Worm (Caenorhabditis elegans) whole organism, young adult: ENCODE measurements around the gene F25B4.8.

Source experiments
- B0019.2 ChIP-seq: fragments of 200-800 bp; sonication (Bioruptor generic); conservative IDR thresholded peaks from 2 replicates; pipeline ENCODE4 v1.3.6; 2022; ENCODE audit warnings: missing genetic modification reagents, missing genetic modification characterization, missing compliant biosample characterization
- B0261.1 ChIP-seq: sonication (generic microtip); optimal IDR thresholded peaks from 2 replicates; lab custom pipeline; 2016; ENCODE audit warnings: mild to moderate bottlenecking, missing genetic modification characterization, moderate library complexity, missing compliant biosample characterization
- D2030.7 ChIP-seq: fragments of 200-800 bp; sonication (Bioruptor generic); IDR thresholded peaks from 2 replicates; pipeline ENCODE4 v1.3.6; 2022; ENCODE audit warnings: missing genetic modification reagents, missing genetic modification characterization, missing compliant biosample characterization
- F23B12.7 ChIP-seq: sonication (generic microtip); optimal IDR thresholded peaks from 2 replicates; lab custom pipeline; 2017; ENCODE audit warnings: missing genetic modification characterization, mild to moderate bottlenecking, missing compliant biosample characterization, antibody characterized with exemption, moderate library complexity; ENCODE audit not compliant: insufficient read depth
- F49E8.2 ChIP-seq: sonication (generic microtip); optimal IDR thresholded peaks from 3 replicates; lab custom pipeline; 2017; ENCODE audit warnings: missing genetic modification characterization, mild to moderate bottlenecking, missing compliant biosample characterization, antibody characterized with exemption, moderate library complexity; ENCODE audit not compliant: insufficient read depth
- F55B11.4 ChIP-seq: sonication (generic microtip); optimal IDR thresholded peaks from 2 replicates; lab custom pipeline; 2016; ENCODE audit warnings: missing compliant biosample characterization, missing genetic modification characterization, borderline replicate concordance; ENCODE audit not compliant: insufficient read depth
- F57A8.1 ChIP-seq: fragments of 200-800 bp; sonication (Bioruptor generic); optimal IDR thresholded peaks from 2 replicates; lab custom pipeline; 2018; ENCODE audit warnings: mild to moderate bottlenecking, missing genetic modification characterization, moderate library complexity, missing compliant biosample characterization
- F57C9.4 ChIP-seq: sonication (generic microtip); optimal IDR thresholded peaks from 2 replicates; lab custom pipeline; 2017; ENCODE audit warnings: mild to moderate bottlenecking, missing genetic modification characterization, missing compliant biosample characterization
- K11D2.4 ChIP-seq: fragments of 200-800 bp; sonication (Bioruptor generic); IDR thresholded peaks from 2 replicates; pipeline ENCODE4 v1.3.6; 2022; ENCODE audit warnings: missing genetic modification reagents, missing genetic modification characterization, missing compliant biosample characterization
- K12H6.12 ChIP-seq: fragments of 200-800 bp; sonication (Bioruptor generic); optimal IDR thresholded peaks from 2 replicates; lab custom pipeline; 2018; ENCODE audit warnings: mild to moderate bottlenecking, missing genetic modification characterization, missing compliant biosample characterization
- Y53F4B.3 ChIP-seq: fragments of 200-800 bp; sonication (Bioruptor generic); IDR thresholded peaks from 2 replicates; pipeline ENCODE4 v1.3.6; 2022; ENCODE audit warnings: missing genetic modification reagents, missing genetic modification characterization, missing compliant biosample characterization
- Y53G8AR.9 ChIP-seq: fragments of 200-800 bp; sonication (Bioruptor generic); conservative IDR thresholded peaks from 2 replicates; pipeline ENCODE4 v1.3.6; 2022; ENCODE audit warnings: missing genetic modification reagents, missing genetic modification characterization, missing compliant biosample characterization
- ZK185.1 ChIP-seq: sonication (generic microtip); optimal IDR thresholded peaks from 2 replicates; lab custom pipeline; 2016; ENCODE audit warnings: mild to moderate bottlenecking, missing genetic modification characterization, missing compliant biosample characterization; ENCODE audit not compliant: poor library complexity, severe bottlenecking
- ama-1 ChIP-seq, 3 experiments: fragments of 150-350 bp in 1 of 3; sonication (generic microtip) in 2 of 3; optimal IDR thresholded peaks; 2 replicates each; lab custom pipeline; 2014 to 2018; ENCODE audit warnings: missing biosample characterization in 2 of 3, missing genetic modification characterization in 2 of 3, missing genetic modification reagents in 2 of 3
- aptf-2 ChIP-seq: fragments of 200-800 bp; sonication (Bioruptor generic); conservative IDR thresholded peaks from 2 replicates; pipeline ENCODE4 v1.3.6; 2022; ENCODE audit warnings: missing genetic modification reagents, missing genetic modification characterization, missing compliant biosample characterization
- bed-2 ChIP-seq: fragments of 200-800 bp; sonication (Bioruptor generic); IDR thresholded peaks from 2 replicates; pipeline ENCODE4 v1.3.6; 2022; ENCODE audit warnings: missing genetic modification reagents, missing genetic modification characterization, missing compliant biosample characterization
- ccch-3 ChIP-seq: fragments of 200-800 bp; sonication (Bioruptor generic); optimal IDR thresholded peaks from 2 replicates; lab custom pipeline; 2018; ENCODE audit warnings: mild to moderate bottlenecking, missing genetic modification characterization, missing compliant biosample characterization
- ceh-27 ChIP-seq: fragments of 200-800 bp; sonication (Bioruptor generic); optimal IDR thresholded peaks from 2 replicates; lab custom pipeline; 2018; ENCODE audit warnings: mild to moderate bottlenecking, missing genetic modification characterization, moderate library complexity, missing compliant biosample characterization
- ceh-79 ChIP-seq: sonication (generic microtip); optimal IDR thresholded peaks from 2 replicates; lab custom pipeline; 2017; ENCODE audit warnings: mild to moderate bottlenecking, missing genetic modification characterization, missing compliant biosample characterization
- chd-7 ChIP-seq: sonication (generic microtip); optimal IDR thresholded peaks from 2 replicates; lab custom pipeline; 2016; ENCODE audit warnings: mild to moderate bottlenecking, missing genetic modification characterization, moderate library complexity, missing compliant biosample characterization
- die-1 ChIP-seq: sonication (generic microtip); optimal IDR thresholded peaks from 2 replicates; lab custom pipeline; 2016; ENCODE audit warnings: missing genotype, mild to moderate bottlenecking, missing genetic modification characterization, missing compliant biosample characterization
- dox-1 ChIP-seq: fragments of 200-800 bp; sonication (Bioruptor generic); IDR thresholded peaks from 2 replicates; pipeline ENCODE4 v1.3.6; 2022; ENCODE audit warnings: missing genetic modification reagents, missing genetic modification characterization, missing compliant biosample characterization
- efl-1 ChIP-seq: fragments of 150-350 bp; optimal IDR thresholded peaks from 2 replicates; lab custom pipeline; 2014; ENCODE audit warnings: missing biosample characterization, missing genetic modification reagents, missing genetic modification characterization
- him-1 ChIP-seq: sonication (generic microtip); optimal IDR thresholded peaks from 2 replicates; lab custom pipeline; 2016; ENCODE audit warnings: missing genotype, missing genetic modification reagents, missing genetic modification characterization, missing compliant biosample characterization
- hlh-12 ChIP-seq: sonication (generic microtip); optimal IDR thresholded peaks from 2 replicates; lab custom pipeline; 2016; ENCODE audit warnings: missing genetic modification characterization, missing compliant biosample characterization
- hlh-26 ChIP-seq: fragments of 200-800 bp; sonication (Bioruptor generic); conservative IDR thresholded peaks from 2 replicates; pipeline ENCODE4 v1.3.6; 2022; ENCODE audit warnings: missing genetic modification reagents, missing genetic modification characterization, missing compliant biosample characterization
- hmg-20 ChIP-seq: fragments of 200-800 bp; sonication (Bioruptor generic); IDR thresholded peaks from 2 replicates; pipeline ENCODE4 v1.3.6; 2022; ENCODE audit warnings: missing genetic modification reagents, missing genetic modification characterization, missing compliant biosample characterization
- hrde-1 ChIP-seq: sonication (generic microtip); optimal IDR thresholded peaks from 2 replicates; lab custom pipeline; 2016; ENCODE audit warnings: missing genetic modification characterization, mild to moderate bottlenecking, missing compliant biosample characterization, moderate library complexity, missing genotype, missing genetic modification reagents, borderline replicate concordance
- lag-1 ChIP-seq: fragments of 200-800 bp; sonication (Bioruptor generic); IDR thresholded peaks from 2 replicates; pipeline ENCODE4 v1.3.6; 2022; ENCODE audit warnings: missing genetic modification reagents, missing genetic modification characterization, missing compliant biosample characterization
- let-526 ChIP-seq: fragments of 200-800 bp; sonication (Bioruptor generic); IDR thresholded peaks from 2 replicates; pipeline ENCODE4 v1.3.6; 2022; ENCODE audit warnings: missing genetic modification reagents, missing genetic modification characterization, missing compliant biosample characterization
- lir-1 ChIP-seq: fragments of 200-800 bp; sonication (Bioruptor generic); conservative IDR thresholded peaks from 2 replicates; pipeline ENCODE4 v1.3.6; 2022; ENCODE audit warnings: missing genetic modification reagents, missing genetic modification characterization, missing compliant biosample characterization
- lsl-1 ChIP-seq: fragments of 200-800 bp; sonication (Bioruptor generic); optimal IDR thresholded peaks from 2 replicates; lab custom pipeline; 2018; ENCODE audit warnings: mild to moderate bottlenecking, missing genetic modification characterization, moderate library complexity, missing compliant biosample characterization
- lsy-27 ChIP-seq: sonication (generic microtip); optimal IDR thresholded peaks from 2 replicates; lab custom pipeline; 2017; ENCODE audit warnings: missing genetic modification characterization, mild to moderate bottlenecking, missing compliant biosample characterization, antibody characterized with exemption, missing genotype, borderline replicate concordance; ENCODE audit not compliant: insufficient read depth
- madf-6 ChIP-seq: fragments of 200-800 bp; sonication (Bioruptor generic); IDR thresholded peaks from 2 replicates; pipeline ENCODE4 v1.3.6; 2022; ENCODE audit warnings: missing genetic modification reagents, missing genetic modification characterization, missing compliant biosample characterization
- madf-8 ChIP-seq: fragments of 200-800 bp; sonication (Bioruptor generic); conservative IDR thresholded peaks from 2 replicates; pipeline ENCODE4 v1.3.6; 2022; ENCODE audit warnings: missing genetic modification reagents, missing genetic modification characterization, missing compliant biosample characterization
- mcd-1 ChIP-seq: fragments of 200-800 bp; sonication (Bioruptor generic); IDR thresholded peaks from 2 replicates; pipeline ENCODE4 v1.3.6; 2022; ENCODE audit warnings: missing genetic modification reagents, missing genetic modification characterization, missing compliant biosample characterization
- nfya-1 ChIP-seq: sonication (generic microtip); optimal IDR thresholded peaks from 2 replicates; lab custom pipeline; 2017; ENCODE audit warnings: antibody characterized with exemption, missing compliant biosample characterization, missing genetic modification characterization, borderline replicate concordance; ENCODE audit not compliant: insufficient read depth
- rcor-1 ChIP-seq: fragments of 200-800 bp; sonication (Bioruptor generic); IDR thresholded peaks from 2 replicates; pipeline ENCODE4 v1.3.6; 2022; ENCODE audit warnings: missing genetic modification reagents, missing genetic modification characterization, missing compliant biosample characterization
- repo-1 ChIP-seq: sonication (generic microtip); optimal IDR thresholded peaks from 2 replicates; lab custom pipeline; 2017; ENCODE audit warnings: mild to moderate bottlenecking, missing genetic modification characterization, missing compliant biosample characterization
- sdz-38 ChIP-seq: sonication (generic microtip); optimal IDR thresholded peaks from 2 replicates; lab custom pipeline; 2016; ENCODE audit warnings: missing genotype, missing genetic modification characterization, missing compliant biosample characterization
- sea-2 ChIP-seq: fragments of 200-800 bp; sonication (Bioruptor generic); IDR thresholded peaks from 2 replicates; pipeline ENCODE4 v1.3.6; 2022; ENCODE audit warnings: missing genetic modification characterization, missing compliant biosample characterization
- snpc-1.3 ChIP-seq: sonication (generic microtip); optimal IDR thresholded peaks from 2 replicates; lab custom pipeline; 2017; ENCODE audit warnings: missing genetic modification characterization, mild to moderate bottlenecking, missing compliant biosample characterization, antibody characterized with exemption, moderate library complexity, missing genotype, missing genetic modification reagents; ENCODE audit not compliant: insufficient read depth
- snpc-3.4 ChIP-seq: sonication (generic microtip); optimal IDR thresholded peaks from 2 replicates; lab custom pipeline; 2017; ENCODE audit warnings: missing genetic modification characterization, mild to moderate bottlenecking, missing compliant biosample characterization, antibody characterized with exemption, moderate library complexity, missing genotype, missing genetic modification reagents
- unc-130 ChIP-seq: sonication (generic microtip); optimal IDR thresholded peaks from 2 replicates; lab custom pipeline; 2016; ENCODE audit warnings: missing genetic modification reagents, missing genetic modification characterization, missing compliant biosample characterization
- xnd-1 ChIP-seq: sonication (generic microtip); optimal IDR thresholded peaks from 2 replicates; lab custom pipeline; 2016; ENCODE audit warnings: missing genotype, missing genetic modification reagents, missing genetic modification characterization, missing compliant biosample characterization
- ztf-22 ChIP-seq: fragments of 200-800 bp; sonication (Bioruptor generic); optimal IDR thresholded peaks from 2 replicates; lab custom pipeline; 2018; ENCODE audit warnings: mild to moderate bottlenecking, missing genetic modification characterization, moderate library complexity, missing compliant biosample characterization
- ztf-3 ChIP-seq: fragments of 200-800 bp; sonication (Bioruptor generic); optimal IDR thresholded peaks from 2 replicates; lab custom pipeline; 2018; ENCODE audit warnings: mild to moderate bottlenecking, missing genetic modification characterization, missing compliant biosample characterization

Gene F25B4.8

DNA sequence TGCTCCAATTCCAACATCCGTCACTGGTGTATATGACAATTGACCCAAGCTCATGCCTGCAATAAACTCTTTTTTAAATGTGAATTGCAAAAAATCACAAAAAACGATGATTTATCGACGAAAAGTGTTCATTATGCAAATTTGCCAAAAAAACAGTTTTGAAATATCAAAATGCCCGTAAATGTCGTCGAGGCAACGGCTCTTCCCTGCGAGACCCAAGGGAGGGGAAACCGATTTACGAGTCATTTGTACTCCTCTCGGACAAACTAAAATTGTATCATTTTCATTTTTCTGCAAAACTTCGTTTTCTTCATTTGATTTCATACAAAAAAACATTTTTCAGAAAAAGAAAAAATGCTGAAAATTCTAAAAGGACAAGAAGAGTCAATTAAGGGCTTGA is 7.0 kb downstream of the F25B4.8 start, which contains the start of the genes hmgs-1 and F25B4.4 (continued):
- TF ChIP-seq die-1 (tag; lab: Kevin White, UChicago) (no peak), lsl-1 (GFP tag; lab: Kevin White, UChicago) (peak; percentile 65), nfya-1 (no peak), ztf-3 (no peak), ztf-22 (GFP tag; lab: Kevin White, UChicago) (no peak), F57A8.1 (GFP tag; lab: Kevin White, UChicago) (no peak), bed-2 (GFP tag; lab: Robert Waterston, UW) (no peak), snpc-1.3 (tag; lab: Kevin White, UChicago) (peak; percentile 72), madf-6 (GFP tag; lab: Robert Waterston, UW) (peak; percentile 83), K11D2.4 (GFP tag; lab: Robert Waterston, UW) (no peak), hlh-12 (no peak), repo-1 (tag; lab: Kevin White, UChicago) (no peak), D2030.7 (GFP tag; lab: Robert Waterston, UW) (peak; percentile 68), madf-8 (GFP tag; lab: Robert Waterston, UW) (peak; percentile 58), aptf-2 (no peak), sea-2 (no peak), lir-1 (no peak; the same call in 1 of the 2 replicates), dox-1 (GFP tag; lab: Robert Waterston, UW) (peak; percentile 85), chd-7 (no peak), let-526 (GFP tag; lab: Robert Waterston, UW) (no peak), hmg-20 (peak; percentile 47; the same call in 1 of the 2 replicates), ccch-3 (GFP tag; lab: Kevin White, UChicago) (no peak), Y53F4B.3 (no peak), sdz-38 (tag; lab: Kevin White, UChicago) (no peak), hlh-26 (no peak), ama-1 (optimal IDR thresholded peaks at IDR 0.05; lab: Kevin White, UChicago) (no peak), ama-1 (GFP tag; optimal IDR thresholded peaks at IDR 0.05; lab: Kevin White, UChicago) (peak in 1 of 2 experiments; percentile 63), him-1 (tag; lab: Kevin White, UChicago) (peak; percentile 22), lsy-27 (tag; lab: Kevin White, UChicago) (no peak), rcor-1 (GFP tag; lab: Robert Waterston, UW) (peak; percentile 78), lag-1 (GFP tag; lab: Robert Waterston, UW) (no peak), mcd-1 (GFP tag; lab: Robert Waterston, UW) (peak; percentile 86), xnd-1 (tag; lab: Kevin White, UChicago) (peak; percentile 37), ceh-79 (no peak), ZK185.1 (tag; lab: Kevin White, UChicago) (peak; percentile 58), F55B11.4 (tag; lab: Kevin White, UChicago) (no peak), ceh-27 (GFP tag; lab: Kevin White, UChicago) (peak; percentile 73), hrde-1 (no peak), F23B12.7 (peak; percentile 83), unc-130 (GFP tag; lab: Kevin White, UChicago) (peak; percentile 30), snpc-3.4 (peak; percentile 51), Y53G8AR.9 (peak; percentile 56; the same call in 1 of the 2 replicates), K12H6.12 (tag; lab: Kevin White, UChicago) (peak; percentile 88), B0019.2 (GFP tag; lab: Robert Waterston, UW) (peak; percentile 86), B0261.1 (tag; lab: Kevin White, UChicago) (no peak), F57C9.4 (tag; lab: Kevin White, UChicago) (no peak), efl-1 (GFP tag; lab: Kevin White, UChicago) (peak; percentile 55), F49E8.2 (tag; lab: Kevin White, UChicago) (peak; percentile 57)
